Worm (Caenorhabditis elegans): ENCODE data around the gene twk-21.

The twk-21 gene

ce11 chrX:16327229-16327628, 27.5 kb downstream of the twk-21 start:
- TF ChIP-seq zip-8 (tag; optimal IDR thresholded peaks at IDR 0.05) (peak; percentile 8), mab-5 (tag; optimal IDR thresholded peaks at IDR 0.05) (no peak)

- TF ChIP-seq nhr-12 (tag; optimal IDR thresholded peaks at IDR 0.05), result no peak
- TF ChIP-seq blmp-1 (tag; optimal IDR thresholded peaks at IDR 0.05), result no peak
- TF ChIP-seq unc-62 (GFP tag; optimal IDR thresholded peaks at IDR 0.05), result no peak
- TF ChIP-seq ceh-39 (tag; optimal IDR thresholded peaks at IDR 0.05), result no peak
- TF ChIP-seq unc-39 (tag; optimal IDR thresholded peaks at IDR 0.05), result no peak
- TF ChIP-seq hlh-1 (tag; optimal IDR thresholded peaks at IDR 0.05), result no peak
- no peak for TF ChIP-seq lsy-2 (tag; optimal IDR thresholded peaks at IDR 0.05)
- no peak for TF ChIP-seq drap-1 (GFP tag; optimal IDR thresholded peaks at IDR 0.05)
- no peak for TF ChIP-seq elt-1 (tag; optimal IDR thresholded peaks at IDR 0.05; ENCODE audit: borderline replicate concordance, insufficient read depth)
- TF ChIP-seq lin-32 (GFP tag; optimal IDR thresholded peaks at IDR 0.05), result no peak
- TF ChIP-seq bed-3 (GFP tag; optimal IDR thresholded peaks at IDR 0.05), result no peak
- no peak for TF ChIP-seq lin-13 (tag; optimal IDR thresholded peaks at IDR 0.05)
- TF ChIP-seq ceh-83 (GFP tag; optimal IDR thresholded peaks at IDR 0.05), result no peak
- no peak for TF ChIP-seq sem-2 (GFP tag; optimal IDR thresholded peaks at IDR 0.05)
- TF ChIP-seq cnd-1 (tag; optimal IDR thresholded peaks at IDR 0.05), result no peak
- no peak for TF ChIP-seq pha-4 (tag; optimal IDR thresholded peaks at IDR 0.05)
- TF ChIP-seq nhr-2 (tag; optimal IDR thresholded peaks at IDR 0.05), result no peak
- no peak for TF ChIP-seq sptf-1 (tag; optimal IDR thresholded peaks at IDR 0.05)
- no peak for TF ChIP-seq snpc-4 (tag; optimal IDR thresholded peaks at IDR 0.05)
- no peak for TF ChIP-seq ztf-11 (tag; optimal IDR thresholded peaks at IDR 0.05)
Observed at ce11 chrX:16328328-16328727, 28.6 kb downstream of the twk-21 start, which contains the start of gene C11G6.2. Gene C11G6.2 (plus strand): TSS chrX:16328628.

ce11 chrX:16331425-16331824, 31.7 kb downstream of the twk-21 start:
- no peak for TF ChIP-seq cnd-1 (tag; optimal IDR thresholded peaks at IDR 0.05)
- no peak for TF ChIP-seq snpc-4 (tag; optimal IDR thresholded peaks at IDR 0.05)
- no peak for TF ChIP-seq sem-2 (GFP tag; optimal IDR thresholded peaks at IDR 0.05)

ce11 chrX:16331932-16332485, 32.3 kb downstream of the twk-21 start, which contains the start of gene taf-3:
Gene taf-3 (plus strand): TSS chrX:16332435.
- TF ChIP-seq elt-1 (tag; optimal IDR thresholded peaks at IDR 0.05; ENCODE audit: borderline replicate concordance, insufficient read depth) (no peak), unc-62 (GFP tag; optimal IDR thresholded peaks at IDR 0.05) (peak; percentile 54), pha-4 (tag; optimal IDR thresholded peaks at IDR 0.05) (peak; percentile 94), cnd-1 (tag; optimal IDR thresholded peaks at IDR 0.05) (no peak), elt-3 (tag; optimal IDR thresholded peaks at IDR 0.05) (no peak), hlh-1 (tag; optimal IDR thresholded peaks at IDR 0.05) (peak; percentile 71), ham-2 (GFP tag; optimal IDR thresholded peaks at IDR 0.05) (peak; percentile 56), mep-1 (tag; optimal IDR thresholded peaks at IDR 0.05) (peak; percentile 74), ces-1 (GFP tag; optimal IDR thresholded peaks at IDR 0.05) (peak; percentile 64), nhr-2 (tag; optimal IDR thresholded peaks at IDR 0.05) (peak; percentile 15), lin-32 (GFP tag; optimal IDR thresholded peaks at IDR 0.05) (no peak), tbx-8 (GFP tag; optimal IDR thresholded peaks at IDR 0.05) (no peak), unc-120 (tag; optimal IDR thresholded peaks at IDR 0.05; ENCODE audit: poor library complexity, severe bottlenecking) (no peak)

ce11 chrX:16335396-16335795, 35.7 kb downstream of the twk-21 start:
- TF ChIP-seq flh-1 (GFP tag; optimal IDR thresholded peaks at IDR 0.05) (no peak), ceh-39 (tag; optimal IDR thresholded peaks at IDR 0.05) (no peak), ces-1 (GFP tag; optimal IDR thresholded peaks at IDR 0.05) (no peak), unc-120 (tag; optimal IDR thresholded peaks at IDR 0.05; ENCODE audit: poor library complexity, severe bottlenecking) (no peak), unc-62 (GFP tag; optimal IDR thresholded peaks at IDR 0.05) (no peak), sptf-1 (tag; optimal IDR thresholded peaks at IDR 0.05) (no peak), cnd-1 (tag; optimal IDR thresholded peaks at IDR 0.05) (no peak), elt-3 (tag; optimal IDR thresholded peaks at IDR 0.05) (no peak), tbx-8 (GFP tag; optimal IDR thresholded peaks at IDR 0.05) (no peak), drap-1 (GFP tag; optimal IDR thresholded peaks at IDR 0.05) (no peak), nhr-28 (tag; optimal IDR thresholded peaks at IDR 0.05) (no peak)

All from whole organism, mixed stage, embryonic.